Fruit fly (Drosophila melanogaster) whole organism, embryonic: ENCODE results near the gene Sld5.

Experiments used
- Ada2b ChIP-seq: fragments of 200-800 bp; sonication (Bioruptor generic); IDR thresholded peaks from 2 replicates; pipeline ENCODE4 v1.3.6; 2022; ENCODE audit warnings: missing biosample characterization, missing genetic modification characterization
- Atf-2 ChIP-seq: fragments of 200-800 bp; sonication (Bioruptor generic); optimal IDR thresholded peaks from 2 replicates; lab custom pipeline; 2016; ENCODE audit warnings: missing biosample characterization, missing genetic modification characterization
- CG1024 ChIP-seq: fragments of 200-800 bp; sonication (Bioruptor generic); IDR thresholded peaks from 2 replicates; pipeline ENCODE4 v1.3.6; 2022; ENCODE audit warnings: missing biosample characterization, missing genetic modification characterization
- CG10462 ChIP-seq: fragments of 200-800 bp; sonication (Bioruptor generic); optimal IDR thresholded peaks from 2 replicates; lab custom pipeline; 2016; ENCODE audit warnings: missing biosample characterization, missing genetic modification characterization
- CG10543 ChIP-seq: fragments of 200-800 bp; sonication (Bioruptor generic); optimal IDR thresholded peaks from 3 replicates; lab custom pipeline; 2017; ENCODE audit warnings: missing biosample characterization, mild to moderate bottlenecking, missing genetic modification characterization, moderate library complexity
- CG13624 ChIP-seq: fragments of 200-800 bp; sonication (Bioruptor generic); optimal IDR thresholded peaks from 2 replicates; lab custom pipeline; 2016; ENCODE audit warnings: missing biosample characterization, missing genetic modification characterization
- CG15479 ChIP-seq: fragments of 200-800 bp; sonication (Bioruptor generic); optimal IDR thresholded peaks from 3 replicates; lab custom pipeline; 2019; ENCODE audit warnings: missing biosample characterization, mild to moderate bottlenecking, missing genetic modification characterization, moderate library complexity
- CG16863 ChIP-seq: fragments of 200-800 bp; sonication (Bioruptor generic); optimal IDR thresholded peaks from 3 replicates; lab custom pipeline; 2016; ENCODE audit warnings: missing biosample characterization, missing genetic modification characterization
- CG17328 ChIP-seq: fragments of 200-800 bp; sonication (Bioruptor generic); IDR thresholded peaks from 2 replicates; pipeline ENCODE4 v1.3.6; 2022; ENCODE audit warnings: missing biosample characterization, missing genetic modification characterization
- CG17385 ChIP-seq: fragments of 200-800 bp; sonication (Bioruptor generic); optimal IDR thresholded peaks from 3 replicates; lab custom pipeline; 2018; ENCODE audit warnings: missing biosample characterization, mild to moderate bottlenecking, missing genetic modification characterization
- CG17612 ChIP-seq: fragments of 200-800 bp; sonication (Bioruptor generic); IDR thresholded peaks from 2 replicates; pipeline ENCODE4 v1.3.6; 2022; ENCODE audit warnings: missing biosample characterization, missing genetic modification characterization
- CG18011 ChIP-seq: fragments of 200-800 bp; sonication (Bioruptor generic); optimal IDR thresholded peaks from 2 replicates; lab custom pipeline; 2017; ENCODE audit warnings: missing biosample characterization, missing genetic modification characterization, mild to moderate bottlenecking, moderate library complexity, missing genotype
- CG1832 ChIP-seq: fragments of 200-800 bp; sonication (Bioruptor generic); optimal IDR thresholded peaks from 2 replicates; lab custom pipeline; 2017; ENCODE audit warnings: missing biosample characterization, mild to moderate bottlenecking, missing genetic modification characterization, inconsistent platforms
- CG2889 ChIP-seq: fragments of 200-800 bp; sonication (Bioruptor generic); IDR thresholded peaks from 3 replicates; pipeline ENCODE4 v1.3.6; 2022; ENCODE audit warnings: missing biosample characterization, missing genetic modification characterization
- CG32532 ChIP-seq: fragments of 200-800 bp; sonication (Bioruptor generic); IDR thresholded peaks from 2 replicates; pipeline ENCODE4 v1.3.6; 2022; ENCODE audit warnings: missing biosample characterization, missing genetic modification characterization
- CG34224 ChIP-seq: fragments of 200-800 bp; sonication (Bioruptor generic); IDR thresholded peaks from 3 replicates; pipeline ENCODE4 v1.3.6; 2022; ENCODE audit warnings: missing biosample characterization, missing genetic modification characterization; ENCODE audit not compliant: partially characterized antibody
- CG4707 ChIP-seq: fragments of 200-800 bp; sonication (Bioruptor generic); optimal IDR thresholded peaks from 2 replicates; lab custom pipeline; 2018; ENCODE audit warnings: missing biosample characterization, mild to moderate bottlenecking, missing genetic modification characterization, moderate library complexity
- CG4730 ChIP-seq: fragments of 200-800 bp; sonication (Bioruptor generic); IDR thresholded peaks from 2 replicates; pipeline ENCODE4 v1.3.6; 2022; ENCODE audit warnings: missing biosample characterization, missing genetic modification characterization
- CG5180 ChIP-seq: fragments of 200-800 bp; sonication (Bioruptor generic); optimal IDR thresholded peaks from 3 replicates; lab custom pipeline; 2017; ENCODE audit warnings: missing biosample characterization, missing genetic modification characterization, mild to moderate bottlenecking, moderate library complexity, missing genetic modification reagents
- CG6689 ChIP-seq: fragments of 200-800 bp; sonication (Bioruptor generic); IDR thresholded peaks from 2 replicates; pipeline ENCODE4 v1.3.6; 2022; ENCODE audit warnings: missing biosample characterization, missing genetic modification characterization
- CG6765 ChIP-seq: fragments of 200-800 bp; sonication (Bioruptor generic); optimal IDR thresholded peaks from 3 replicates; lab custom pipeline; 2017; ENCODE audit warnings: missing biosample characterization, mild to moderate bottlenecking, missing genetic modification characterization
- CG8924 ChIP-seq: fragments of 200-800 bp; optimal IDR thresholded peaks from 3 replicates; lab custom pipeline; 2019; ENCODE audit warnings: missing biosample characterization, mild to moderate bottlenecking, missing genetic modification characterization, moderate library complexity
- CG9437 ChIP-seq: fragments of 200-800 bp; sonication (Bioruptor generic); optimal IDR thresholded peaks from 2 replicates; lab custom pipeline; 2018; ENCODE audit warnings: missing biosample characterization, mild to moderate bottlenecking, missing genetic modification characterization
- Elba2 ChIP-seq: fragments of 200-800 bp; sonication (Bioruptor generic); optimal IDR thresholded peaks from 3 replicates; lab custom pipeline; 2016; ENCODE audit warnings: missing biosample characterization, missing genetic modification characterization
- Fer2 ChIP-seq: fragments of 200-800 bp; sonication (Bioruptor generic); optimal IDR thresholded peaks from 2 replicates; lab custom pipeline; 2018; ENCODE audit warnings: missing biosample characterization, mild to moderate bottlenecking, missing genetic modification characterization, moderate library complexity
- GATAe ChIP-seq: fragments of 200-800 bp; sonication (Bioruptor generic); conservative IDR thresholded peaks from 2 replicates; pipeline ENCODE4 v1.3.6; 2022; ENCODE audit warnings: missing biosample characterization, missing genetic modification characterization
- Med ChIP-seq: fragments of 200-800 bp; sonication (Bioruptor generic); peaks from one replicate; lab custom pipeline; 2016; ENCODE audit warnings: missing biosample characterization, missing genetic modification characterization, mild to moderate bottlenecking, inconsistent platforms, moderate library complexity
- NC2β ChIP-seq: fragments of 200-800 bp; sonication (Bioruptor generic); optimal IDR thresholded peaks from 2 replicates; lab custom pipeline; 2016; ENCODE audit warnings: missing biosample characterization, missing genetic modification characterization
- Nf-YB ChIP-seq: fragments of 200-800 bp; sonication (Bioruptor generic); optimal IDR thresholded peaks from 3 replicates; lab custom pipeline; 2019; ENCODE audit warnings: missing biosample characterization, mild to moderate bottlenecking, missing genetic modification characterization, moderate library complexity
- Optix ChIP-seq: fragments of 200-800 bp; sonication (Bioruptor generic); IDR thresholded peaks from 3 replicates; pipeline ENCODE4 v1.3.6; 2022; ENCODE audit warnings: missing biosample characterization, missing genetic modification characterization
- Scr ChIP-seq: fragments of 200-800 bp; sonication (Bioruptor generic); IDR thresholded peaks from 2 replicates; pipeline ENCODE4 v1.3.6; 2022; ENCODE audit warnings: missing biosample characterization, missing genetic modification characterization; ENCODE audit not compliant: partially characterized antibody
- Stat92E ChIP-seq, 3 experiments: fragments of >200 bp in 2 of 3; fragments of 200-800 bp in 1 of 3; sonication (Bioruptor generic) in 1 of 3; optimal IDR thresholded peaks; 2 replicates each; lab custom pipeline; 2017 to 2019; ENCODE audit warnings: missing biosample characterization in 3 of 3, missing genetic modification characterization in 3 of 3, mild to moderate bottlenecking in 1 of 3, moderate library complexity in 1 of 3
- Taf1 ChIP-seq: fragments of 200-800 bp; sonication (Bioruptor generic); IDR thresholded peaks from 2 replicates; pipeline ENCODE4 v1.3.6; 2022; ENCODE audit warnings: missing biosample characterization, missing genetic modification characterization
- ara ChIP-seq: fragments of 200-800 bp; sonication (Bioruptor generic); IDR thresholded peaks from 2 replicates; pipeline ENCODE4 v1.3.6; 2022; ENCODE audit warnings: missing biosample characterization, missing genetic modification characterization
- cg ChIP-seq: fragments of 200-800 bp; sonication (Bioruptor generic); optimal IDR thresholded peaks from 3 replicates; lab custom pipeline; 2019; ENCODE audit warnings: missing biosample characterization, mild to moderate bottlenecking, missing genetic modification characterization, moderate library complexity
- crol ChIP-seq: fragments of 200-800 bp; sonication (Bioruptor generic); IDR thresholded peaks from 2 replicates; pipeline ENCODE4 v1.3.6; 2022; ENCODE audit warnings: missing biosample characterization, missing genetic modification characterization
- cwo ChIP-seq: fragments of 200-800 bp; sonication (Bioruptor generic); optimal IDR thresholded peaks from 3 replicates; lab custom pipeline; 2017; ENCODE audit warnings: missing biosample characterization, missing genetic modification characterization, mild to moderate bottlenecking, moderate library complexity, missing genetic modification reagents
- en ChIP-seq: fragments of 200-800 bp; sonication (Bioruptor generic); optimal IDR thresholded peaks from 2 replicates; lab custom pipeline; 2016; ENCODE audit warnings: missing biosample characterization, missing genetic modification characterization
- exex ChIP-seq: fragments of 200-800 bp; sonication (Bioruptor generic); optimal IDR thresholded peaks from 4 replicates; lab custom pipeline; 2018; ENCODE audit warnings: missing biosample characterization, mild to moderate bottlenecking, missing genetic modification characterization, moderate library complexity
- luna ChIP-seq: fragments of 200-800 bp; sonication (Bioruptor generic); optimal IDR thresholded peaks from 2 replicates; lab custom pipeline; 2016; ENCODE audit warnings: missing biosample characterization, missing genetic modification characterization
- ranshi ChIP-seq: fragments of 200-800 bp; sonication (Bioruptor generic); IDR thresholded peaks from 2 replicates; pipeline ENCODE4 v1.3.6; 2022; ENCODE audit warnings: missing biosample characterization, missing genetic modification characterization
- row ChIP-seq: fragments of 200-800 bp; sonication (Bioruptor generic); IDR thresholded peaks from 3 replicates; pipeline ENCODE4 v1.3.6; 2022; ENCODE audit warnings: missing biosample characterization, missing genetic modification characterization
- salm ChIP-seq: fragments of 200-800 bp; sonication (Bioruptor generic); optimal IDR thresholded peaks from 2 replicates; lab custom pipeline; 2018; ENCODE audit warnings: missing biosample characterization, mild to moderate bottlenecking, missing genetic modification characterization
- sens ChIP-seq: fragments of 200-800 bp; sonication (Bioruptor generic); peaks from one replicate; lab custom pipeline; 2016; ENCODE audit warnings: missing biosample characterization, missing genetic modification characterization
- sim ChIP-seq: fragments of 200-800 bp; sonication (Bioruptor generic); IDR thresholded peaks from 2 replicates; pipeline ENCODE4 v1.3.6; 2022; ENCODE audit warnings: missing biosample characterization, missing genetic modification characterization
- tna ChIP-seq: fragments of 200-800 bp; sonication (Bioruptor generic); IDR thresholded peaks from 2 replicates; pipeline ENCODE4 v1.3.6; 2022; ENCODE audit warnings: missing biosample characterization, missing genetic modification characterization; ENCODE audit not compliant: partially characterized antibody
- trh ChIP-seq: fragments of 200-800 bp; sonication (Bioruptor generic); optimal IDR thresholded peaks from 2 replicates; lab custom pipeline; 2016; ENCODE audit warnings: missing biosample characterization, missing genetic modification characterization
- z ChIP-seq: fragments of 200-800 bp; sonication (Bioruptor generic); IDR thresholded peaks from 3 replicates; pipeline ENCODE4 v1.3.6; 2022; ENCODE audit warnings: missing biosample characterization, missing genetic modification characterization

Sld5 gene

dm6 chr3R:26020244-26021171 is 35.8 kb downstream of the Sld5 start (continued):
- TF ChIP-seq CG1024 (GFP tag; lab: Robert Waterston, UW), result no peak
- peak; percentile 30 for TF ChIP-seq CG6765
- TF ChIP-seq CG32532 (GFP tag; lab: Robert Waterston, UW), result peak; percentile 45
- TF ChIP-seq tna (GFP tag; lab: Robert Waterston, UW), result no peak
- peak; percentile 58 for TF ChIP-seq cwo
- TF ChIP-seq salm (tag; lab: Kevin White, UChicago), result peak; percentile 69
- TF ChIP-seq CG15479, result no peak
- TF ChIP-seq NC2β (GFP tag; lab: Kevin White, UChicago), result no peak
- TF ChIP-seq CG17612 (GFP tag; lab: Robert Waterston, UW), result no peak
- TF ChIP-seq CG1832 (GFP tag; lab: Kevin White, UChicago), result peak; percentile 43
- peak; percentile 60; the same call in 1 of the 2 replicates for TF ChIP-seq sim (GFP tag; lab: Robert Waterston, UW)
- peak; percentile 8 for TF ChIP-seq Fer2 (tag; lab: Kevin White, UChicago)
- no peak for TF ChIP-seq GATAe (GFP tag; lab: Robert Waterston, UW)
- peak; percentile 72 for TF ChIP-seq ara (GFP tag; lab: Robert Waterston, UW)
- TF ChIP-seq CG9437, result peak; percentile 68
- peak; percentile 2 for TF ChIP-seq exex (tag; lab: Kevin White, UChicago)
- TF ChIP-seq luna, result no peak
- 0 out of 3 replicates have a peak, but pooled peaks have one; percentile 28 for TF ChIP-seq z (GFP tag; lab: Robert Waterston, UW)
- peak; percentile 43 for TF ChIP-seq trh (GFP tag; lab: Kevin White, UChicago)
- TF ChIP-seq crol (GFP tag; lab: Robert Waterston, UW), result peak; percentile 100
- peak; percentile 79 for TF ChIP-seq Med (GFP tag; lab: Kevin White, UChicago)
- peak; percentile 48 for TF ChIP-seq CG8924 (tag; lab: Kevin White, UChicago)
- no peak for TF ChIP-seq CG13624 (GFP tag; lab: Kevin White, UChicago)
- peak; percentile 64 for TF ChIP-seq CG6689
- peak; percentile 59; the same call in 1 of the 2 replicates for TF ChIP-seq ranshi
- peak; percentile 25 for TF ChIP-seq CG16863 (GFP tag; lab: Kevin White, UChicago)
- peak; percentile 87 for TF ChIP-seq sens
- peak; percentile 2 for TF ChIP-seq CG4707
- TF ChIP-seq cg (GFP tag; lab: Kevin White, UChicago), result peak; percentile 85
- no peak for TF ChIP-seq Atf-2 (GFP tag; lab: Kevin White, UChicago)
- TF ChIP-seq CG2889 (GFP tag; lab: Robert Waterston, UW), result 0 out of 3 replicates have a peak, but pooled peaks have one; percentile 43
- no peak for TF ChIP-seq Elba2 (GFP tag; lab: Kevin White, UChicago)
- no peak for TF ChIP-seq Taf1 (GFP tag; lab: Robert Waterston, UW)
- peak; percentile 65 for TF ChIP-seq CG17385 (GFP tag; lab: Kevin White, UChicago)
- no peak for TF ChIP-seq en
- peak; percentile 66 for TF ChIP-seq row (GFP tag; lab: Robert Waterston, UW)
- peak; percentile 91 for TF ChIP-seq CG10543 (GFP tag; lab: Kevin White, UChicago)
- TF ChIP-seq CG18011, result no peak
- peak; percentile 57 for TF ChIP-seq Ada2b (GFP tag; lab: Robert Waterston, UW)
- TF ChIP-seq CG34224 (GFP tag; lab: Robert Waterston, UW), result peak; percentile 37; the same call in 2 of the 3 replicates
- peak; percentile 98 for TF ChIP-seq Nf-YB (GFP tag; lab: Kevin White, UChicago)
- TF ChIP-seq CG5180, result peak; percentile 43
- no peak for TF ChIP-seq Stat92E (GFP tag; optimal IDR thresholded peaks at IDR 0.05; lab: Kevin White, UChicago)
- peak; percentile 21 for TF ChIP-seq CG10462
- TF ChIP-seq CG17328 (GFP tag; lab: Robert Waterston, UW), result peak; percentile 33
- TF ChIP-seq CG4730 (GFP tag; lab: Robert Waterston, UW), result no peak
- 0 out of 3 replicates have a peak, but pooled peaks have one; percentile 8 for TF ChIP-seq Optix (GFP tag; lab: Robert Waterston, UW)
- TF ChIP-seq Scr (GFP tag; lab: Robert Waterston, UW), result peak; percentile 24; the same call in 1 of the 2 replicates
